Fruit fly (Drosophila melanogaster) whole organism, wandering third instar larva: ENCODE data around the gene scny.

Experiments
- Abd-B ChIP-seq: fragments of >200 bp; optimal IDR thresholded peaks from 2 replicates; lab custom pipeline; 2017; ENCODE audit warnings: missing biosample characterization, missing genetic modification characterization
- CG9705 ChIP-seq: fragments of 200-800 bp; sonication (Bioruptor generic); optimal IDR thresholded peaks from 2 replicates; lab custom pipeline; 2018; ENCODE audit warnings: missing biosample characterization, mild to moderate bottlenecking, missing genetic modification characterization
- Dfd ChIP-seq: fragments of >200 bp; optimal IDR thresholded peaks from 2 replicates; lab custom pipeline; 2017; ENCODE audit warnings: missing biosample characterization, missing genetic modification characterization
- HLH106 ChIP-seq: fragments of 200-800 bp; optimal IDR thresholded peaks from 3 replicates; lab custom pipeline; 2019; ENCODE audit warnings: missing biosample characterization, mild to moderate bottlenecking, missing genetic modification characterization, moderate library complexity
- Hr78 ChIP-seq: fragments of >200 bp; optimal IDR thresholded peaks from 2 replicates; lab custom pipeline; 2017; ENCODE audit warnings: missing biosample characterization, missing genetic modification characterization
- Mio ChIP-seq: sonication (Bioruptor generic); optimal IDR thresholded peaks from 2 replicates; lab custom pipeline; 2016; ENCODE audit warnings: missing biosample characterization, missing genetic modification characterization
- Myc ChIP-seq: fragments of >200 bp; optimal IDR thresholded peaks from 2 replicates; lab custom pipeline; 2017
- N ChIP-seq: fragments of >200 bp; optimal IDR thresholded peaks from 2 replicates; lab custom pipeline; 2018; ENCODE audit warnings: missing biosample characterization, missing external identifiers, missing genetic modification characterization
- brk ChIP-seq: fragments of 200-800 bp; sonication (Bioruptor generic); optimal IDR thresholded peaks from 2 replicates; lab custom pipeline; 2016; ENCODE audit warnings: missing biosample characterization, mild to moderate bottlenecking, missing genetic modification characterization
- ey ChIP-seq: fragments of 200-800 bp; sonication (Bioruptor generic); optimal IDR thresholded peaks from 2 replicates; lab custom pipeline; 2016; ENCODE audit warnings: missing biosample characterization, missing genetic modification characterization
- foxo ChIP-seq, 2 experiments: fragments of 200-800 bp; sonication (Bioruptor generic); optimal IDR thresholded peaks; 2 replicates in 1 of 2; 3 replicates in 1 of 2; lab custom pipeline; 2016 to 2017; ENCODE audit warnings: missing biosample characterization in 2 of 2, missing genetic modification characterization in 2 of 2
- h ChIP-seq: fragments of 200-800 bp; sonication (Bioruptor generic); optimal IDR thresholded peaks from 3 replicates; lab custom pipeline; 2016; ENCODE audit warnings: missing biosample characterization, mild to moderate bottlenecking, missing genetic modification characterization
- psq ChIP-seq: fragments of 200-800 bp; sonication (Bioruptor generic); optimal IDR thresholded peaks from 3 replicates; lab custom pipeline; 2017; ENCODE audit warnings: missing biosample characterization, mild to moderate bottlenecking, missing genetic modification characterization, moderate library complexity
- usp ChIP-seq: fragments of >200 bp; optimal IDR thresholded peaks from 2 replicates; lab custom pipeline; 2017; ENCODE audit warnings: missing biosample characterization, missing genetic modification characterization

DNA sequence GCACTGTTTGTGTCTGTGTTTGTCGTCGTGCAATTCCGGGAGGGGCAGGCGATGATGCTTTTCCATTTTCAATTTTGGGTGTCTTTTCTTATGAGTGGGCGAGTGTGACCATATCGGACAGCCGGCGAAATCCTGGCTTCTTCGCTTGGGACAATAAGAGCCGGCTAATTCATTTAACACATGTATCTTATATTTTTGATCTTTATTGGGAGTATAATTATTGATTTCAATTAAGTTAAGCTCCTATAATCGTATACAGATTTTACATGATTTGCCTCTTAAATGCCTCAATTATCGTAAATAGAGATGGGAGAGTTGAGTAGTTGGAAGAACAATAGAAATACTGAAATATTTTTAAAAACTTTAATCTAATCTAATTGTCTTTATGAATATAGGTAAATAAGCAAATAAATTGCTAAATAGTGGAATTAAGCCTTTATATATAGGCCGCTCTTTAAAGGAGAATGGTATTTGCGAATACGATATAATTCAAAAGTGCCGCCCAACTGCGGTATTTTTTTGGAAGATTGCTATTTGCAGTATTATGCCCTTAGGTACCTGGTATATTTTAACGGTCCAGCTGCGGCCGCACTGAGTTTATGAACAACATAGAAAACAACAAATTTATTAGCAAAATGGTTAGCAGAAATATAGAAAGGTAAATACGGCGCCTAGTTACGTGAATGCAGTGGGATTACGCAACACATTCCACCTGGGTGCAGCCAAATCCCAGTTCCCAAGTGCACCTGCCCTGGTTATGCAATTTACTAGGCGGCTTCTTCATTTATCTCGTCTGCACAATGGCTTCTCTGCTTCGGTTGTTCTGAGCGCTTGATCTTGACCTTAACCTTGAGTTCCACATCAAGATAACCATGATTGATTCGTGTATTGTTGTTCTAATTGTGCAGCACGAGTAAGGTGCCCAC, 10.9 kb downstream of the scny start, which contains the start of the genes Myt1, PGRP-LD and Pmi:
- TF ChIP-seq brk (GFP tag; lab: Kevin White, UChicago), result no peak
- no peak for TF ChIP-seq Dfd
- TF ChIP-seq N (GFP tag; lab: Kevin White, UChicago), result no peak
- no peak for TF ChIP-seq HLH106 (tag; lab: Kevin White, UChicago)
- TF ChIP-seq h, result no peak
- peak; percentile 4 for TF ChIP-seq psq
- TF ChIP-seq Abd-B (GFP tag; lab: Kevin White, UChicago), result no peak
- TF ChIP-seq Hr78, result no peak
- TF ChIP-seq usp (GFP tag; lab: Kevin White, UChicago), result no peak
- peak; percentile 1 for TF ChIP-seq ey
- TF ChIP-seq CG9705 (GFP tag; lab: Kevin White, UChicago), result no peak
- TF ChIP-seq foxo (GFP tag; optimal IDR thresholded peaks at IDR 0.05; lab: Kevin White, UChicago), result no peak
- TF ChIP-seq Myc (lab: Kevin White, UChicago), result peak; percentile 8
- no peak for TF ChIP-seq Mio (GFP tag; lab: Kevin White, UChicago)
